Fruit fly (Drosophila melanogaster): ENCODE measurements around the gene Svip.
A peak's percentile ranks its signal among the peaks of the same experiment; 100 is the strongest.

Svip gene

DNA sequence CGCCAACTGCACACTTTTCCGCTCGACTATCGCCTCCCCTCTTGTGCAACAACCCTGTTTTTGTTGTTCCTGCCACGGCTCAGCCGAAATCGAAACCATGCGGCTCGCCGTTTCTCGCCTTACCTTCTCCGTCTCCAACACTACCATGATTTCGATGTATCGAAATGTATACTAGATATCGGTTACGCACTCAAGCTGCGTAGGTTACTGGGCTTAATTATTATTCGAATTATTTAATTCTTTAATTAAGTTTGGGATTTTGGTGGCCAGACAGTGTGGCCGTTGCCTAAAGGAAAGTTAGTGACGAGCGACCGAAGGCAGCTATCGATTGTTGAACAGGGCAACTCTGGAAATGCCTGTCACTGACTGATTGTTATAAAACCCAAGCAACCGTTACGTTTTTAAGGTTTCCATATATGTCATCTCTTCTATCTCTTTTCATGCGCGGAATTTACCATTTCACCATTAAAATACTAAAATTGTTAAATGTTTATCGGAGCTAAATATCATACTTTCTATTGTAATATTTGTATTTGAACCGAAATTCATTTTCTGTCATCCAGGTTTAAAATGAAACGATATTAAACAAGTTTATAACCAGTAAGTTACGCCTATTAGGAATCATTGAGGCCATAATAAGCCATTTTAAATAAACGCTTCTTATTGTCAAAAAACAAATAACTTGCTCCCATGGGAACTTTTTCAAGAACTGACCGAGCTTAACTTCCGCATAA, 43.5 kb downstream of the Svip start, which contains the start of gene eIF4E1 (continued):
- TF ChIP-seq CG1024 (GFP tag; IDR thresholded peaks at IDR 0.05) (no peak), zen2 (GFP tag; IDR thresholded peaks at IDR 0.05; ENCODE audit: partially characterized antibody) (peak; percentile 57; the same call in 2 of the 3 replicates), twi (tag; optimal IDR thresholded peaks at IDR 0.05) (no peak), Xrp1 (GFP tag; IDR thresholded peaks at IDR 0.05) (no peak), emc (GFP tag; optimal IDR thresholded peaks at IDR 0.05) (no peak), Blimp-1 (GFP tag; optimal IDR thresholded peaks at IDR 0.05) (no peak), CG15073 (GFP tag; optimal IDR thresholded peaks at IDR 0.05) (no peak), CG17361 (GFP tag; IDR thresholded peaks at IDR 0.05) (peak; percentile 28; the same call in 1 of the 3 replicates), Meics (GFP tag; optimal IDR thresholded peaks at IDR 0.05) (no peak), Usf (GFP tag; optimal IDR thresholded peaks at IDR 0.05) (no peak), exex (tag; optimal IDR thresholded peaks at IDR 0.05) (no peak), CG9437 (GFP tag; optimal IDR thresholded peaks at IDR 0.05) (peak; percentile 96), CG4328 (GFP tag; optimal IDR thresholded peaks at IDR 0.05) (no peak), CG4707 (GFP tag; optimal IDR thresholded peaks at IDR 0.05) (no peak), gcm (GFP tag; optimal IDR thresholded peaks at IDR 0.05) (no peak), chm (GFP tag; IDR thresholded peaks at IDR 0.05) (no peak), mld (GFP tag; IDR thresholded peaks at IDR 0.05; ENCODE audit: partially characterized antibody) (peak; percentile 68), abd-A (tag; optimal IDR thresholded peaks at IDR 0.05) (no peak), caup (GFP tag; optimal IDR thresholded peaks at IDR 0.05; ENCODE audit: severe bottlenecking) (no peak), CTCF (GFP tag; optimal IDR thresholded peaks at IDR 0.05) (no peak), grau (tag; optimal IDR thresholded peaks at IDR 0.05) (no peak), dimm (GFP tag; IDR thresholded peaks at IDR 0.05) (no peak), CG9797 (GFP tag; optimal IDR thresholded peaks at IDR 0.05) (peak; percentile 91), Hr51 (GFP tag; optimal IDR thresholded peaks at IDR 0.05) (no peak), CG6272 (GFP tag; IDR thresholded peaks at IDR 0.05) (no peak), CG10366 (GFP tag; IDR thresholded peaks at IDR 0.05) (no peak), tll (GFP tag; optimal IDR thresholded peaks at IDR 0.05) (peak; percentile 20 to 54), Side (GFP tag; optimal IDR thresholded peaks at IDR 0.05) (no peak), ci (GFP tag; IDR thresholded peaks at IDR 0.05) (no peak), tna (GFP tag; IDR thresholded peaks at IDR 0.05; ENCODE audit: partially characterized antibody) (no peak), Stat92E (GFP tag; optimal IDR thresholded peaks at IDR 0.05) (peak in 1 of 3 experiments; percentile 58), Elba2 (GFP tag; optimal IDR thresholded peaks at IDR 0.05) (peak; percentile 75), odd (GFP tag; optimal IDR thresholded peaks at IDR 0.05) (no peak), pnt (GFP tag; optimal IDR thresholded peaks at IDR 0.05) (no peak), disco-r (GFP tag; optimal IDR thresholded peaks at IDR 0.05) (no peak), Rfx (GFP tag; IDR thresholded peaks at IDR 0.05) (peak; percentile 65), phol (tag; optimal IDR thresholded peaks at IDR 0.05) (peak; percentile 62), cato (GFP tag; optimal IDR thresholded peaks at IDR 0.05; ENCODE audit: borderline replicate concordance) (no peak), klu (GFP tag; IDR thresholded peaks at IDR 0.05) (0 out of 2 replicates have a peak, but pooled peaks have one; percentile 14), jing (GFP tag; optimal IDR thresholded peaks at IDR 0.05) (no peak), CG10462 (GFP tag; optimal IDR thresholded peaks at IDR 0.05) (peak; percentile 75), btn (GFP tag; optimal IDR thresholded peaks at IDR 0.05) (no peak), Myb (GFP tag; optimal IDR thresholded peaks at IDR 0.05) (peak; percentile 100), pzg (GFP tag; optimal IDR thresholded peaks at IDR 0.05) (peak; percentile 94), CG18764 (GFP tag; optimal IDR thresholded peaks at IDR 0.05) (no peak), ara (GFP tag; IDR thresholded peaks at IDR 0.05) (no peak), CG4424 (GFP tag; optimal IDR thresholded peaks at IDR 0.05) (no peak), CG3163 (GFP tag; optimal IDR thresholded peaks at IDR 0.05) (no peak), CG12071 (GFP tag; optimal IDR thresholded peaks at IDR 0.05) (no peak)
